Worm (Caenorhabditis elegans) whole organism, L1 larva: ENCODE data around the gene hlh-27.
A peak's percentile ranks its signal among the peaks of the same experiment; 100 is the strongest.

Experiments
- C04F5.9 ChIP-seq: sonication (generic microtip); optimal IDR thresholded peaks from 2 replicates; lab custom pipeline; 2016; ENCODE audit warnings: missing genetic modification characterization, missing compliant biosample characterization
- C16A3.4 ChIP-seq: fragments of 150-350 bp; optimal IDR thresholded peaks from 2 replicates; lab custom pipeline; 2014; ENCODE audit warnings: missing biosample characterization, missing genetic modification characterization
- F16B12.6 ChIP-seq: fragments of 150-350 bp; optimal IDR thresholded peaks from 2 replicates; lab custom pipeline; 2014; ENCODE audit warnings: missing biosample characterization, missing genetic modification characterization
- Y116A8C.19 ChIP-seq: sonication (generic microtip); optimal IDR thresholded peaks from 2 replicates; lab custom pipeline; 2016; ENCODE audit warnings: missing compliant biosample characterization, missing genetic modification characterization, borderline replicate concordance
- aha-1 ChIP-seq: fragments of 150-350 bp; optimal IDR thresholded peaks from 2 replicates; lab custom pipeline; 2014; ENCODE audit warnings: missing biosample characterization, missing genetic modification characterization
- alr-1 ChIP-seq: fragments of 200-800 bp; sonication (Bioruptor generic); optimal IDR thresholded peaks from 2 replicates; lab custom pipeline; 2018; ENCODE audit warnings: borderline replicate concordance, mild to moderate bottlenecking, missing genetic modification characterization, missing compliant biosample characterization
- aly-2 ChIP-seq: fragments of 150-350 bp; optimal IDR thresholded peaks from 2 replicates; lab custom pipeline; 2014; ENCODE audit warnings: missing biosample characterization, missing genetic modification characterization
- ama-1 ChIP-seq: fragments of 150-350 bp; optimal IDR thresholded peaks from 2 replicates; lab custom pipeline; 2014
- ceh-63 ChIP-seq: fragments of 200-800 bp; sonication (Bioruptor generic); optimal IDR thresholded peaks from 2 replicates; lab custom pipeline; 2018; ENCODE audit warnings: mild to moderate bottlenecking, missing genetic modification characterization, missing compliant biosample characterization
- ceh-82 ChIP-seq, 3 experiments: fragments of 150-350 bp in 1 of 3; sonication (generic microtip) in 2 of 3; optimal IDR thresholded peaks; 2 replicates each; lab custom pipeline; 2014 to 2017; ENCODE audit warnings: missing biosample characterization in 3 of 3, missing genetic modification characterization in 3 of 3
- ceh-88 ChIP-seq: fragments of 200-800 bp; sonication (Bioruptor generic); IDR thresholded peaks from 2 replicates; pipeline ENCODE4 v1.3.6; 2022; ENCODE audit warnings: missing genetic modification characterization, missing compliant biosample characterization
- ces-1 ChIP-seq: fragments of 150-350 bp; optimal IDR thresholded peaks from 2 replicates; lab custom pipeline; 2014; ENCODE audit warnings: missing biosample characterization, missing genetic modification reagents, missing genetic modification characterization
- dpl-1 ChIP-seq, 3 experiments: fragments of 150-350 bp in 2 of 3; sonication (generic microtip) in 1 of 3; optimal IDR thresholded peaks; 2 replicates each; lab custom pipeline; 2014 to 2017; ENCODE audit warnings: missing biosample characterization in 3 of 3, missing genetic modification characterization in 3 of 3, missing genetic modification reagents in 3 of 3
- dsc-1 ChIP-seq: sonication (generic microtip); optimal IDR thresholded peaks from 2 replicates; lab custom pipeline; 2016; ENCODE audit warnings: mild to moderate bottlenecking, missing genetic modification characterization, missing compliant biosample characterization
- efl-3 ChIP-seq: fragments of 200-800 bp; sonication (Bioruptor generic); optimal IDR thresholded peaks from 2 replicates; lab custom pipeline; 2018; ENCODE audit warnings: mild to moderate bottlenecking, missing genetic modification characterization, missing compliant biosample characterization
- egl-13 ChIP-seq: sonication (generic microtip); optimal IDR thresholded peaks from 2 replicates; lab custom pipeline; 2016; ENCODE audit warnings: missing genotype, missing genetic modification reagents, missing genetic modification characterization, missing compliant biosample characterization
- egl-27 ChIP-seq, 2 experiments: fragments of 150-350 bp in 1 of 2; sonication (generic microtip); optimal IDR thresholded peaks; 3 replicates each; lab custom pipeline; 2017 to 2018; ENCODE audit warnings: missing biosample characterization in 2 of 2, missing genetic modification characterization in 2 of 2, missing genetic modification reagents in 2 of 2
- elt-3 ChIP-seq, 6 experiments: fragments of 150-350 bp in 1 of 6; sonication (generic microtip); optimal IDR thresholded peaks; 2 replicates each; lab custom pipeline; 2017 to 2018; ENCODE audit warnings: missing biosample characterization in 6 of 6, missing genetic modification characterization in 6 of 6, inconsistent platforms in 1 of 6
- ets-5 ChIP-seq: fragments of 200-800 bp; sonication (Bioruptor generic); IDR thresholded peaks from 2 replicates; pipeline ENCODE4 v1.3.6; 2022; ENCODE audit warnings: missing genetic modification characterization, missing compliant biosample characterization
- fkh-4 ChIP-seq: sonication (generic microtip); optimal IDR thresholded peaks from 2 replicates; lab custom pipeline; 2016; ENCODE audit warnings: missing compliant biosample characterization, missing genetic modification characterization, borderline replicate concordance
- hlh-17 ChIP-seq: fragments of 200-800 bp; sonication (Bioruptor generic); optimal IDR thresholded peaks from 2 replicates; lab custom pipeline; 2018; ENCODE audit warnings: missing genetic modification characterization, mild to moderate bottlenecking, missing compliant biosample characterization, moderate library complexity, borderline replicate concordance
- jun-1 ChIP-seq: fragments of 150-350 bp; optimal IDR thresholded peaks from 2 replicates; lab custom pipeline; 2014; ENCODE audit warnings: missing biosample characterization, missing genetic modification reagents, missing genetic modification characterization
- lin-13 ChIP-seq: fragments of 150-350 bp; optimal IDR thresholded peaks from 2 replicates; lab custom pipeline; 2014; ENCODE audit warnings: missing biosample characterization, missing genetic modification reagents, missing genetic modification characterization
- lin-14 ChIP-seq: fragments of 200-800 bp; sonication (Bioruptor generic); optimal IDR thresholded peaks from 2 replicates; lab custom pipeline; 2018; ENCODE audit warnings: mild to moderate bottlenecking, missing genetic modification characterization, moderate library complexity, missing compliant biosample characterization
- lin-35 ChIP-seq, 2 experiments: fragments of 150-350 bp; optimal IDR thresholded peaks; 2 replicates each; lab custom pipeline; 2014; ENCODE audit warnings: missing biosample characterization in 2 of 2, missing genetic modification characterization in 2 of 2, missing genetic modification reagents in 2 of 2
- lir-3 ChIP-seq: sonication (generic microtip); optimal IDR thresholded peaks from 2 replicates; lab custom pipeline; 2016; ENCODE audit warnings: mild to moderate bottlenecking, missing genetic modification characterization, moderate library complexity, missing compliant biosample characterization; ENCODE audit not compliant: poor library complexity
- lsy-2 ChIP-seq, 2 experiments: fragments of 150-350 bp; optimal IDR thresholded peaks; 2 replicates each; lab custom pipeline; 2014; ENCODE audit warnings: missing biosample characterization in 2 of 2, missing genetic modification characterization in 2 of 2
- mdl-1 ChIP-seq, 2 experiments: fragments of 150-350 bp; optimal IDR thresholded peaks; 2 replicates each; lab custom pipeline; 2014 to 2017; ENCODE audit warnings: missing biosample characterization in 2 of 2, missing genetic modification characterization in 2 of 2, inconsistent platforms in 1 of 2
- mef-2 ChIP-seq: fragments of 150-350 bp; optimal IDR thresholded peaks from 2 replicates; lab custom pipeline; 2014; ENCODE audit warnings: missing biosample characterization, missing genetic modification characterization
- mep-1 ChIP-seq: fragments of 150-350 bp; optimal IDR thresholded peaks from 2 replicates; lab custom pipeline; 2014; ENCODE audit warnings: missing biosample characterization, missing genetic modification characterization
- nhr-11 ChIP-seq: fragments of 150-350 bp; optimal IDR thresholded peaks from 2 replicates; lab custom pipeline; 2014; ENCODE audit warnings: missing biosample characterization, missing genetic modification characterization
- nhr-12 ChIP-seq: sonication (generic microtip); optimal IDR thresholded peaks from 2 replicates; lab custom pipeline; 2017; ENCODE audit warnings: missing biosample characterization, missing genetic modification characterization
- nhr-19 ChIP-seq: fragments of 200-800 bp; sonication (Bioruptor generic); conservative IDR thresholded peaks from 2 replicates; pipeline ENCODE4 v1.3.6; 2022; ENCODE audit warnings: missing genetic modification characterization, missing compliant biosample characterization
- nhr-20 ChIP-seq: sonication (generic microtip); optimal IDR thresholded peaks from 2 replicates; lab custom pipeline; 2016; ENCODE audit warnings: mild to moderate bottlenecking, missing genetic modification characterization, missing compliant biosample characterization
- nhr-237 ChIP-seq: fragments of 150-350 bp; optimal IDR thresholded peaks from 2 replicates; lab custom pipeline; 2014; ENCODE audit warnings: missing biosample characterization, missing genetic modification characterization
- nhr-28 ChIP-seq: fragments of 150-350 bp; optimal IDR thresholded peaks from 2 replicates; lab custom pipeline; 2014; ENCODE audit warnings: missing biosample characterization, missing genetic modification characterization
- nhr-85 ChIP-seq: sonication (generic microtip); peaks from one replicate; lab custom pipeline; 2016; ENCODE audit warnings: missing genetic modification characterization, inconsistent platforms, missing compliant biosample characterization
- nhr-90 ChIP-seq: sonication (generic microtip); optimal IDR thresholded peaks from 2 replicates; lab custom pipeline; 2016; ENCODE audit warnings: mild to moderate bottlenecking, missing genetic modification characterization, missing compliant biosample characterization; ENCODE audit not compliant: poor library complexity
- pax-3 ChIP-seq: fragments of 200-800 bp; sonication (Bioruptor generic); optimal IDR thresholded peaks from 2 replicates; lab custom pipeline; 2018; ENCODE audit warnings: mild to moderate bottlenecking, missing genetic modification characterization, moderate library complexity, missing compliant biosample characterization
- pqm-1 ChIP-seq: sonication (generic microtip); optimal IDR thresholded peaks from 3 replicates; lab custom pipeline; 2017; ENCODE audit warnings: missing biosample characterization, missing genetic modification characterization
- snpc-4 ChIP-seq: fragments of 150-350 bp; optimal IDR thresholded peaks from 2 replicates; lab custom pipeline; 2014; ENCODE audit warnings: missing biosample characterization, missing genetic modification characterization
- snu-23 ChIP-seq: sonication (generic microtip); optimal IDR thresholded peaks from 2 replicates; lab custom pipeline; 2016; ENCODE audit warnings: missing genetic modification characterization, missing compliant biosample characterization
- sptf-1 ChIP-seq: fragments of 150-350 bp; optimal IDR thresholded peaks from 2 replicates; lab custom pipeline; 2014; ENCODE audit warnings: missing biosample characterization, missing genetic modification characterization
- sup-37 ChIP-seq: fragments of 200-800 bp; sonication (Bioruptor generic); optimal IDR thresholded peaks from 2 replicates; lab custom pipeline; 2018; ENCODE audit warnings: mild to moderate bottlenecking, missing genetic modification characterization, missing compliant biosample characterization
- swsn-7 ChIP-seq: sonication (generic microtip); optimal IDR thresholded peaks from 2 replicates; lab custom pipeline; 2016; ENCODE audit warnings: missing genetic modification characterization, missing compliant biosample characterization
- tbx-2 ChIP-seq: sonication (generic microtip); optimal IDR thresholded peaks from 2 replicates; lab custom pipeline; 2016; ENCODE audit warnings: missing genetic modification characterization, missing compliant biosample characterization
- tlp-1 ChIP-seq: fragments of 150-350 bp; optimal IDR thresholded peaks from 2 replicates; lab custom pipeline; 2014; ENCODE audit warnings: missing biosample characterization, missing genetic modification characterization
- unc-30 ChIP-seq: sonication (generic microtip); optimal IDR thresholded peaks from 2 replicates; lab custom pipeline; 2017; ENCODE audit warnings: missing biosample characterization, missing genetic modification characterization
- unc-62 ChIP-seq: fragments of 150-350 bp; optimal IDR thresholded peaks from 2 replicates; lab custom pipeline; 2014; ENCODE audit warnings: missing biosample characterization, missing genetic modification reagents, missing genetic modification characterization
- unc-86 ChIP-seq: sonication (generic microtip); optimal IDR thresholded peaks from 2 replicates; lab custom pipeline; 2016; ENCODE audit warnings: missing genetic modification characterization, missing compliant biosample characterization
- unc-98 ChIP-seq: fragments of 200-800 bp; sonication (Bioruptor generic); IDR thresholded peaks from 2 replicates; pipeline ENCODE4 v1.3.6; 2022; ENCODE audit warnings: missing genetic modification characterization, missing compliant biosample characterization
- vab-15 ChIP-seq: sonication (generic microtip); optimal IDR thresholded peaks from 2 replicates; lab custom pipeline; 2017; ENCODE audit warnings: missing genotype, mild to moderate bottlenecking, missing genetic modification characterization, missing compliant biosample characterization
- xbp-1 ChIP-seq: sonication (generic microtip); optimal IDR thresholded peaks from 2 replicates; lab custom pipeline; 2016; ENCODE audit warnings: missing genetic modification characterization, missing compliant biosample characterization
- zip-4 ChIP-seq: fragments of 200-800 bp; sonication (Bioruptor generic); optimal IDR thresholded peaks from 2 replicates; lab custom pipeline; 2018; ENCODE audit warnings: mild to moderate bottlenecking, missing genetic modification characterization, moderate library complexity, missing compliant biosample characterization

Gene hlh-27

ce11 chrII:5577060-5577459 lies 37.0 kb upstream of the hlh-27 start:
- TF ChIP-seq alr-1 (tag; lab: Kevin White, UChicago) (no peak), nhr-19 (0 out of 2 replicates have a peak, but pooled peaks have one; percentile 15), jun-1 (tag; lab: Kevin White, UChicago) (no peak), dpl-1 (GFP tag; optimal IDR thresholded peaks at IDR 0.05; lab: Kevin White, UChicago) (peak; percentile 18 to 31 (median 29)), unc-30 (tag; lab: Kevin White, UChicago) (no peak), ama-1 (lab: Kevin White, UChicago) (no peak), snu-23 (GFP tag; lab: Kevin White, UChicago) (peak; percentile 55), fkh-4 (tag; lab: Kevin White, UChicago) (no peak), nhr-28 (tag; lab: Kevin White, UChicago) (no peak), dsc-1 (tag; lab: Kevin White, UChicago) (no peak), zip-4 (GFP tag; lab: Kevin White, UChicago) (no peak), lsy-2 (tag; optimal IDR thresholded peaks at IDR 0.05; lab: Kevin White, UChicago) (peak in 1 of 2 experiments; percentile 60), sup-37 (GFP tag; lab: Kevin White, UChicago) (no peak), F16B12.6 (no peak), pqm-1 (tag; lab: Kevin White, UChicago) (no peak), lin-13 (GFP tag; lab: Kevin White, UChicago) (peak; percentile 2), mef-2 (no peak), aha-1 (tag; lab: Kevin White, UChicago) (no peak), sptf-1 (tag; lab: Kevin White, UChicago) (no peak), ceh-88 (GFP tag; lab: Robert Waterston, UW) (no peak), ceh-63 (GFP tag; lab: Kevin White, UChicago) (no peak), unc-86 (tag; lab: Kevin White, UChicago) (no peak), ceh-82 (tag; optimal IDR thresholded peaks at IDR 0.05; lab: Kevin White, UChicago) (peak in 1 of 3 experiments; percentile 6), nhr-12 (tag; lab: Kevin White, UChicago) (no peak), aly-2 (tag; lab: Kevin White, UChicago) (no peak), ces-1 (GFP tag; lab: Kevin White, UChicago) (no peak), pax-3 (tag; lab: Kevin White, UChicago) (no peak), efl-3 (GFP tag; lab: Kevin White, UChicago) (no peak), unc-62 (GFP tag; lab: Kevin White, UChicago) (no peak), ets-5 (GFP tag; lab: Robert Waterston, UW) (no peak), C04F5.9 (no peak), nhr-90 (peak; percentile 10), lin-35 (GFP tag; optimal IDR thresholded peaks at IDR 0.05; lab: Kevin White, UChicago) (peak in 1 of 2 experiments; percentile 59), tlp-1 (tag; lab: Kevin White, UChicago) (no peak), hlh-17 (GFP tag; lab: Kevin White, UChicago) (no peak), egl-27 (tag; optimal IDR thresholded peaks at IDR 0.05; lab: Kevin White, UChicago) (no peak), snpc-4 (tag; lab: Kevin White, UChicago) (peak; percentile 36), elt-3 (tag; optimal IDR thresholded peaks at IDR 0.05; lab: Kevin White, UChicago) (no peak), egl-13 (tag; lab: Kevin White, UChicago) (peak; percentile 0), C16A3.4 (tag; lab: Kevin White, UChicago) (peak; percentile 54), nhr-237 (tag; lab: Kevin White, UChicago) (no peak), Y116A8C.19 (tag; lab: Kevin White, UChicago) (no peak), nhr-20 (tag; lab: Kevin White, UChicago) (peak; percentile 34), mdl-1 (tag; optimal IDR thresholded peaks at IDR 0.05; lab: Kevin White, UChicago) (peak in 1 of 2 experiments; percentile 30), vab-15 (tag; lab: Kevin White, UChicago) (no peak), nhr-85 (tag; lab: Kevin White, UChicago) (no peak), swsn-7 (peak; percentile 34), unc-98 (GFP tag; lab: Robert Waterston, UW) (no peak), mep-1 (tag; lab: Kevin White, UChicago) (no peak), nhr-11 (tag; lab: Kevin White, UChicago) (no peak), tbx-2 (tag; lab: Kevin White, UChicago) (no peak), xbp-1 (tag; lab: Kevin White, UChicago) (peak; percentile 5), lir-3 (tag; lab: Kevin White, UChicago) (no peak), lin-14 (GFP tag; lab: Kevin White, UChicago) (peak; percentile 30)
